Fruit fly (Drosophila melanogaster) whole organism, prepupa: Measurements from ENCODE around the gene shi.

Source experiments
- Blimp-1 ChIP-seq: fragments of 200-800 bp; sonication (Bioruptor generic); optimal IDR thresholded peaks from 3 replicates; lab custom pipeline; 2017; ENCODE audit warnings: missing biosample characterization, missing genetic modification characterization, mild to moderate bottlenecking, moderate library complexity, missing genetic modification reagents
- CG10631 ChIP-seq: fragments of 200-800 bp; sonication (Bioruptor generic); optimal IDR thresholded peaks from 2 replicates; lab custom pipeline; 2016; ENCODE audit warnings: missing biosample characterization, missing genetic modification characterization
- CG10669 ChIP-seq: fragments of 200-800 bp; sonication (Bioruptor generic); optimal IDR thresholded peaks from 3 replicates; lab custom pipeline; 2018; ENCODE audit warnings: missing biosample characterization, mild to moderate bottlenecking, missing genetic modification characterization, moderate library complexity
- CG11762 ChIP-seq: fragments of 200-800 bp; sonication (Bioruptor generic); optimal IDR thresholded peaks from 3 replicates; lab custom pipeline; 2016; ENCODE audit warnings: missing biosample characterization, missing genetic modification characterization; ENCODE audit not compliant: insufficient read depth
- CG11902 ChIP-seq: fragments of 200-800 bp; sonication (Bioruptor generic); optimal IDR thresholded peaks from 3 replicates; lab custom pipeline; 2016; ENCODE audit warnings: missing biosample characterization, missing genetic modification characterization
- CG16779 ChIP-seq: fragments of 200-800 bp; sonication (Bioruptor generic); optimal IDR thresholded peaks from 3 replicates; lab custom pipeline; 2017; ENCODE audit warnings: missing biosample characterization, mild to moderate bottlenecking, missing genetic modification characterization
- CG3032 ChIP-seq: fragments of 200-800 bp; optimal IDR thresholded peaks from 2 replicates; lab custom pipeline; 2019; ENCODE audit warnings: missing biosample characterization, mild to moderate bottlenecking, missing genetic modification characterization, moderate library complexity
- CG31627 ChIP-seq: fragments of 200-800 bp; sonication (Bioruptor generic); optimal IDR thresholded peaks from 3 replicates; lab custom pipeline; 2016; ENCODE audit warnings: missing biosample characterization, missing genetic modification characterization
- CG32006 ChIP-seq: fragments of 200-800 bp; sonication (Bioruptor generic); optimal IDR thresholded peaks from 3 replicates; lab custom pipeline; 2017; ENCODE audit warnings: missing biosample characterization, mild to moderate bottlenecking, missing genetic modification characterization
- CG34406 ChIP-seq: fragments of 200-800 bp; sonication (Bioruptor generic); optimal IDR thresholded peaks from 3 replicates; lab custom pipeline; 2016; ENCODE audit warnings: missing biosample characterization, missing genetic modification characterization
- CG3919 ChIP-seq: fragments of 200-800 bp; sonication (Bioruptor generic); optimal IDR thresholded peaks from 3 replicates; lab custom pipeline; 2016; ENCODE audit warnings: missing biosample characterization, missing genetic modification characterization
- CG6163 ChIP-seq: fragments of 200-800 bp; sonication (Bioruptor generic); IDR thresholded peaks from 3 replicates; pipeline ENCODE4 v1.3.6; 2022; ENCODE audit warnings: missing biosample characterization, missing genetic modification characterization
- CG6792 ChIP-seq: fragments of 200-800 bp; sonication (Bioruptor generic); optimal IDR thresholded peaks from 3 replicates; lab custom pipeline; 2016; ENCODE audit warnings: missing biosample characterization, missing genetic modification characterization
- CG6808 ChIP-seq: fragments of 200-800 bp; sonication (Bioruptor generic); optimal IDR thresholded peaks from 3 replicates; lab custom pipeline; 2017; ENCODE audit warnings: missing biosample characterization, missing genetic modification characterization, mild to moderate bottlenecking, moderate library complexity, missing genetic modification reagents
- CG6854 ChIP-seq: fragments of 200-800 bp; sonication (Bioruptor generic); optimal IDR thresholded peaks from 2 replicates; lab custom pipeline; 2017; ENCODE audit warnings: missing biosample characterization, mild to moderate bottlenecking, missing genetic modification characterization
- CG8119 ChIP-seq: fragments of 200-800 bp; sonication (Bioruptor generic); IDR thresholded peaks from 3 replicates; pipeline ENCODE4 v1.3.6; 2022; ENCODE audit warnings: missing biosample characterization, missing genetic modification characterization
- CG8319 ChIP-seq: fragments of 200-800 bp; sonication (Bioruptor generic); optimal IDR thresholded peaks from 3 replicates; lab custom pipeline; 2016; ENCODE audit warnings: missing biosample characterization, missing genetic modification characterization
- CG9139 ChIP-seq: fragments of 200-800 bp; sonication (Bioruptor generic); optimal IDR thresholded peaks from 3 replicates; lab custom pipeline; 2017; ENCODE audit warnings: missing biosample characterization, mild to moderate bottlenecking, missing genetic modification characterization
- Eip75B ChIP-seq: fragments of 200-800 bp; sonication (Bioruptor generic); optimal IDR thresholded peaks from 3 replicates; lab custom pipeline; 2016; ENCODE audit warnings: missing biosample characterization, missing genetic modification characterization
- Eip78C ChIP-seq: fragments of 200-800 bp; sonication (Bioruptor generic); peaks from one replicate; lab custom pipeline; 2016; ENCODE audit warnings: missing biosample characterization, missing genetic modification characterization
- Eip93F ChIP-seq: fragments of 200-800 bp; sonication (Bioruptor generic); optimal IDR thresholded peaks from 2 replicates; lab custom pipeline; 2016; ENCODE audit warnings: missing biosample characterization, mild to moderate bottlenecking, missing genetic modification characterization
- Ets21C ChIP-seq: fragments of 200-800 bp; sonication (Bioruptor generic); optimal IDR thresholded peaks from 3 replicates; lab custom pipeline; 2016; ENCODE audit warnings: missing biosample characterization, missing genetic modification characterization
- Ets96B ChIP-seq: fragments of 200-800 bp; optimal IDR thresholded peaks from 2 replicates; lab custom pipeline; 2019; ENCODE audit warnings: missing biosample characterization, mild to moderate bottlenecking, missing genetic modification characterization, moderate library complexity
- Gug ChIP-seq: fragments of 200-800 bp; sonication (Bioruptor generic); IDR thresholded peaks from 2 replicates; pipeline ENCODE4 v1.3.6; 2022; ENCODE audit warnings: missing biosample characterization, missing genetic modification characterization
- Hr38 ChIP-seq: sonication (Bioruptor generic); optimal IDR thresholded peaks from 2 replicates; lab custom pipeline; 2016; ENCODE audit warnings: missing biosample characterization, missing genetic modification characterization
- Hr39 ChIP-seq: fragments of 200-800 bp; sonication (Bioruptor generic); optimal IDR thresholded peaks from 2 replicates; lab custom pipeline; 2016; ENCODE audit warnings: missing biosample characterization, missing genetic modification characterization
- Hr4 ChIP-seq: fragments of 200-800 bp; sonication (Bioruptor generic); optimal IDR thresholded peaks from 3 replicates; lab custom pipeline; 2016; ENCODE audit warnings: missing biosample characterization, missing genetic modification characterization
- Lpt ChIP-seq: fragments of 200-800 bp; sonication (Bioruptor generic); optimal IDR thresholded peaks from 3 replicates; lab custom pipeline; 2016; ENCODE audit warnings: missing biosample characterization, missing genetic modification characterization
- Met ChIP-seq: fragments of 200-800 bp; sonication (Bioruptor generic); optimal IDR thresholded peaks from 3 replicates; lab custom pipeline; 2016; ENCODE audit warnings: missing biosample characterization, missing genetic modification characterization
- OdsH ChIP-seq: fragments of 200-800 bp; sonication (Bioruptor generic); optimal IDR thresholded peaks from 3 replicates; lab custom pipeline; 2016; ENCODE audit warnings: missing biosample characterization, missing genetic modification characterization
- Smox ChIP-seq: fragments of 200-800 bp; sonication (Bioruptor generic); optimal IDR thresholded peaks from 3 replicates; lab custom pipeline; 2016; ENCODE audit warnings: missing biosample characterization, missing genetic modification characterization
- Sox14 ChIP-seq: fragments of 200-800 bp; sonication (Bioruptor generic); optimal IDR thresholded peaks from 3 replicates; lab custom pipeline; 2016; ENCODE audit warnings: missing biosample characterization, missing genetic modification characterization
- Sox15 ChIP-seq: fragments of 200-800 bp; sonication (Bioruptor generic); optimal IDR thresholded peaks from 3 replicates; lab custom pipeline; 2016; ENCODE audit warnings: missing biosample characterization, missing genetic modification characterization
- achi ChIP-seq: fragments of 200-800 bp; sonication (Bioruptor generic); optimal IDR thresholded peaks from 3 replicates; lab custom pipeline; 2016; ENCODE audit warnings: missing biosample characterization, missing genetic modification characterization
- acj6 ChIP-seq: fragments of 200-800 bp; sonication (Bioruptor generic); optimal IDR thresholded peaks from 3 replicates; lab custom pipeline; 2016; ENCODE audit warnings: missing biosample characterization, missing genetic modification characterization
- cyc ChIP-seq: fragments of 200-800 bp; sonication (Bioruptor generic); optimal IDR thresholded peaks from 3 replicates; lab custom pipeline; 2016; ENCODE audit warnings: missing biosample characterization, missing genetic modification characterization
- dac ChIP-seq: fragments of 200-800 bp; sonication (Bioruptor generic); optimal IDR thresholded peaks from 2 replicates; lab custom pipeline; 2017; ENCODE audit warnings: missing biosample characterization, mild to moderate bottlenecking, missing genetic modification characterization
- dsx ChIP-seq: fragments of 200-800 bp; optimal IDR thresholded peaks from 3 replicates; lab custom pipeline; 2019; ENCODE audit warnings: missing biosample characterization, mild to moderate bottlenecking, missing genetic modification characterization, moderate library complexity; ENCODE audit not compliant: poor library complexity, severe bottlenecking
- eg ChIP-seq: fragments of 200-800 bp; sonication (Bioruptor generic); IDR thresholded peaks from 3 replicates; pipeline ENCODE4 v1.3.6; 2022; ENCODE audit warnings: missing biosample characterization, missing genetic modification characterization
- esn ChIP-seq: fragments of 200-800 bp; sonication (Bioruptor generic); optimal IDR thresholded peaks from 2 replicates; lab custom pipeline; 2016; ENCODE audit warnings: missing biosample characterization, mild to moderate bottlenecking, missing genetic modification characterization, moderate library complexity
- fd59A ChIP-seq: fragments of 200-800 bp; sonication (Bioruptor generic); optimal IDR thresholded peaks from 2 replicates; lab custom pipeline; 2017; ENCODE audit warnings: missing biosample characterization, mild to moderate bottlenecking, missing genetic modification characterization, missing genetic modification reagents
- fd85E ChIP-seq: fragments of 200-800 bp; sonication (Bioruptor generic); optimal IDR thresholded peaks from 3 replicates; lab custom pipeline; 2016; ENCODE audit warnings: missing biosample characterization, missing genetic modification characterization
- fkh ChIP-seq: fragments of 200-800 bp; sonication (Bioruptor generic); optimal IDR thresholded peaks from 3 replicates; lab custom pipeline; 2017; ENCODE audit warnings: missing biosample characterization, mild to moderate bottlenecking, missing genetic modification characterization, moderate library complexity
- net ChIP-seq: fragments of 200-800 bp; sonication (Bioruptor generic); optimal IDR thresholded peaks from 3 replicates; lab custom pipeline; 2016; ENCODE audit warnings: missing biosample characterization, missing genetic modification characterization
- pdm3 ChIP-seq: fragments of 200-800 bp; sonication (Bioruptor generic); optimal IDR thresholded peaks from 3 replicates; lab custom pipeline; 2016; ENCODE audit warnings: missing biosample characterization, missing genetic modification characterization
- salr ChIP-seq, 2 experiments: fragments of 200-800 bp; sonication (Bioruptor generic); optimal IDR thresholded peaks; 3 replicates each; lab custom pipeline; 2016 to 2018; ENCODE audit warnings: missing biosample characterization in 2 of 2, missing genetic modification characterization in 2 of 2, mild to moderate bottlenecking in 1 of 2
- spab ChIP-seq: fragments of 200-800 bp; sonication (Bioruptor generic); optimal IDR thresholded peaks from 2 replicates; lab custom pipeline; 2017; ENCODE audit warnings: missing biosample characterization, mild to moderate bottlenecking, missing genetic modification characterization, missing genetic modification reagents
- svp ChIP-seq: fragments of 200-800 bp; sonication (Bioruptor generic); peaks from one replicate; lab custom pipeline; 2016; ENCODE audit warnings: missing biosample characterization, missing genetic modification characterization
- vri ChIP-seq: fragments of 200-800 bp; sonication (Bioruptor generic); optimal IDR thresholded peaks from 3 replicates; lab custom pipeline; 2016; ENCODE audit warnings: missing biosample characterization, mild to moderate bottlenecking, missing genetic modification characterization

shi gene

DNA sequence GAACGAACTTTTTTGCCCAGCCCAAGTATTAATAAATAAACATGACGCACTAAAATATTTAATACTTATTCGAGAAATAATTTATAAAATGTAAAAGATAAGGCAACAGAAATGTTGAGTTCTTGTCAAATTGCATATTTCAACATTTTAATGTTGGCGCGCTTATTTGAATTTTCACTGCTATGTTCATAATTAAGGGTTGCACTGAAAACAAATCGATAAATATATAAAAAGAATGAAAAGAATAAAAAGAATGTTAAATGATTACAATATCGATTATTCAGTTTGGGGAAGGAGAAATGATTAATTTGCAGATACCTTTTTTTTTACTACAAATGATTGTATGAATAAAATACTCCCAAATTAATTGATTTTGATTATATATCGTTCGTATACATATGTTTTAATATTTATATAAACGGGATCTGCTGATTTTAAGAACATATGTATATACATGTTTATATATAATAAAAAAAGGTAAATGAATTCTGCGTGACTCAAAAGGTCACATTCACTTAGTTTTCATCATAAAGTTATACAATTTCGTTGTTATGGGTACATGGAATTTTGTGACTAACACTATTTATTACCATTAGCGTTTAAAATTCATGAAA lies 25.0 kb upstream of the shi start:
- peak; percentile 2 for TF ChIP-seq fkh (GFP tag; lab: Kevin White, UChicago)
- peak; percentile 50 for TF ChIP-seq dsx (GFP tag; lab: Kevin White, UChicago)
- TF ChIP-seq CG11762 = no peak
- no peak for TF ChIP-seq cyc (GFP tag; lab: Kevin White, UChicago)
- peak; percentile 22 for TF ChIP-seq Eip93F (GFP tag; lab: Kevin White, UChicago)
- TF ChIP-seq, all 60 proteins: peak for 3

DNA sequence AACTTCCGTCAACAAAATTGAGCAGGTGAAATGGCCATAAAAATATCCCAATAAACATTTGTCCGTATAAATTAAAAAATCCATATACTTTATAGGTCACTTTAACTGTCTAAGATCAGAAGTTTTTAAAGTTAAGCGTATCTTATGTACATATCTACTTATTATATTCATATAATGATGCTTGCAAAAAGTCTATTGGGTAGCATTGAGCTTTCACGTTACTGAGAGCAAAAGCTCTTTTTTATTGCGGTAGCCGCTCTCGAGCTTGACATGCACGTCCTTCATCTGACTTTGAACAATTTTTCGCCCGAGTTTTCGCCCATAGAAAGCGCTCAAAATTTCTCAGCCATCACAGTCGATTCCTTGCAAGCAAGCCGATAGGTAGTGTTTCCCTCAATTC lies 24.1 kb upstream of the shi start, which contains the start of gene Gapdh2:
Gapdh2 (plus strand) TSS at position 283 of the 400 bp plus-strand sequence.
- peak; percentile 99 for TF ChIP-seq achi (GFP tag; lab: Kevin White, UChicago)
- peak; percentile 97 to 99 for TF ChIP-seq salr (GFP tag; optimal IDR thresholded peaks at IDR 0.05; lab: Kevin White, UChicago)
- peak; percentile 42 for TF ChIP-seq Hr38
- TF ChIP-seq net = peak; percentile 100
- TF ChIP-seq Eip78C (GFP tag; lab: Kevin White, UChicago) = peak; percentile 100
- peak; percentile 99 for TF ChIP-seq OdsH (GFP tag; lab: Kevin White, UChicago)
- TF ChIP-seq CG3032 = peak; percentile 100
- TF ChIP-seq acj6 = peak; percentile 99
- peak; percentile 99 for TF ChIP-seq pdm3
- peak; percentile 100 for TF ChIP-seq esn
- TF ChIP-seq dac (GFP tag; lab: Kevin White, UChicago) = peak; percentile 95
- TF ChIP-seq Ets21C = peak; percentile 98
- peak; percentile 99 for TF ChIP-seq CG3919 (GFP tag; lab: Kevin White, UChicago)
- peak; percentile 100 for TF ChIP-seq Met (GFP tag; lab: Kevin White, UChicago)
- TF ChIP-seq Hr39 (GFP tag; lab: Kevin White, UChicago) = peak; percentile 98
- peak; percentile 100 for TF ChIP-seq CG6163
- peak; percentile 99 for TF ChIP-seq Eip75B (GFP tag; lab: Kevin White, UChicago)
- peak; percentile 99 for TF ChIP-seq CG6808 (GFP tag; lab: Kevin White, UChicago)
- TF ChIP-seq svp (GFP tag; lab: Kevin White, UChicago) = peak; percentile 100
- TF ChIP-seq Hr4 (GFP tag; lab: Kevin White, UChicago) = peak; percentile 99
- TF ChIP-seq CG11902 (GFP tag; lab: Kevin White, UChicago) = peak; percentile 96
- peak; percentile 99 for TF ChIP-seq CG8319 (GFP tag; lab: Kevin White, UChicago)
- TF ChIP-seq Sox14 (GFP tag; lab: Kevin White, UChicago) = peak; percentile 99
- peak; percentile 99 for TF ChIP-seq CG6854 (GFP tag; lab: Kevin White, UChicago)
- peak; percentile 100 for TF ChIP-seq CG34406 (GFP tag; lab: Kevin White, UChicago)
- TF ChIP-seq cyc (GFP tag; lab: Kevin White, UChicago) = peak; percentile 99
- TF ChIP-seq Smox (GFP tag; lab: Kevin White, UChicago) = peak; percentile 100
- peak; percentile 99 for TF ChIP-seq CG10669 (GFP tag; lab: Kevin White, UChicago)
- TF ChIP-seq eg = peak; percentile 100
- peak; percentile 99 for TF ChIP-seq CG32006 (GFP tag; lab: Kevin White, UChicago)
- peak; percentile 99 for TF ChIP-seq CG9139 (GFP tag; lab: Kevin White, UChicago)
- peak; percentile 99 for TF ChIP-seq dsx (GFP tag; lab: Kevin White, UChicago)
- peak; percentile 98 for TF ChIP-seq CG31627 (GFP tag; lab: Kevin White, UChicago)
- TF ChIP-seq Sox15 (GFP tag; lab: Kevin White, UChicago) = peak; percentile 97
- peak; percentile 100 for TF ChIP-seq vri (GFP tag; lab: Kevin White, UChicago)
- TF ChIP-seq Gug (GFP tag; lab: Robert Waterston, UW) = peak; percentile 99
- TF ChIP-seq CG8119 = peak; percentile 100
- TF ChIP-seq spab (GFP tag; lab: Kevin White, UChicago) = peak; percentile 99
- TF ChIP-seq CG10631 (GFP tag; lab: Kevin White, UChicago) = peak; percentile 99
- TF ChIP-seq CG11762 = peak; percentile 99
- peak; percentile 98 for TF ChIP-seq fd59A (GFP tag; lab: Kevin White, UChicago)
- TF ChIP-seq Lpt (GFP tag; lab: Kevin White, UChicago) = peak; percentile 100
- TF ChIP-seq Blimp-1 (GFP tag; lab: Kevin White, UChicago) = peak; percentile 98
- peak; percentile 99 for TF ChIP-seq CG16779 (tag; lab: Kevin White, UChicago)
- TF ChIP-seq Ets96B (tag; lab: Kevin White, UChicago) = peak; percentile 100
- peak; percentile 100 for TF ChIP-seq CG6792 (GFP tag; lab: Kevin White, UChicago)
- TF ChIP-seq fd85E = peak; percentile 98
